Fruit fly (Drosophila melanogaster) Kc167 (cell line): ENCODE measurements around the gene CG34327.

Experiments
- Myc ChIP-seq: fragments of >200 bp; optimal IDR thresholded peaks from 2 replicates; lab custom pipeline; 2017; ENCODE audit warnings: missing external identifiers
- Sin3A ChIP-seq: fragments of >200 bp; optimal IDR thresholded peaks from 2 replicates; lab custom pipeline; 2018; ENCODE audit warnings: missing external identifiers
- h ChIP-seq: fragments of >200 bp; optimal IDR thresholded peaks from 3 replicates; lab custom pipeline; 2018; ENCODE audit warnings: missing external identifiers
- insv ChIP-seq: fragments of >200 bp; optimal IDR thresholded peaks from 3 replicates; lab custom pipeline; 2018; ENCODE audit warnings: missing external identifiers
- psq ChIP-seq: fragments of >200 bp; optimal IDR thresholded peaks from 2 replicates; lab custom pipeline; 2017; ENCODE audit warnings: missing external identifiers
- ttk ChIP-seq: sonication (Bioruptor generic); optimal IDR thresholded peaks from 2 replicates; lab custom pipeline; 2017; ENCODE audit warnings: missing external identifiers

Gene CG34327

dm6 chrX:17223715-17224114 lies at the start of gene CG34327:
Gene CG34327, minus strand, starts transcription at chrX:17223815.
- TF ChIP-seq h (lab: Kevin White, UChicago) (no peak), insv (lab: Kevin White, UChicago) (no peak), ttk (no peak), Myc (lab: Kevin White, UChicago) (no peak), psq (no peak), Sin3A (lab: Kevin White, UChicago) (no peak)

- no peak for TF ChIP-seq h (lab: Kevin White, UChicago)
These were observed 41.9 kb upstream of the CG34327 start for dm6 chrX:17265402-17266028.

- TF ChIP-seq Sin3A (lab: Kevin White, UChicago) (no peak), Myc (lab: Kevin White, UChicago) (no peak), insv (lab: Kevin White, UChicago) (no peak), h (lab: Kevin White, UChicago) (no peak), psq (no peak), ttk (no peak)
These were observed 38.4 kb upstream of the CG34327 start for dm6 chrX:17262049-17262448.

dm6 chrX:17255677-17256076 lies 32.1 kb upstream of the CG34327 start:
- TF ChIP-seq psq (no peak), Myc (lab: Kevin White, UChicago) (no peak), ttk (no peak), insv (lab: Kevin White, UChicago) (no peak), h (lab: Kevin White, UChicago) (no peak), Sin3A (lab: Kevin White, UChicago) (no peak)

dm6 chrX:17254094-17254493 lies 30.5 kb upstream of the CG34327 start:
- TF ChIP-seq ttk (no peak), Myc (lab: Kevin White, UChicago) (no peak), insv (lab: Kevin White, UChicago) (no peak)

dm6 chrX:17249326-17249725 lies 25.7 kb upstream of the CG34327 start, which contains the start of gene CG8675:
Gene CG8675, minus strand, starts transcription at chrX:17249502.
- TF ChIP-seq h (lab: Kevin White, UChicago) (no peak), ttk (no peak), insv (lab: Kevin White, UChicago) (no peak), Sin3A (lab: Kevin White, UChicago) (no peak), Myc (lab: Kevin White, UChicago) (no peak), psq (no peak)

- TF ChIP-seq ttk (no peak), Myc (lab: Kevin White, UChicago) (no peak), psq (no peak), insv (lab: Kevin White, UChicago) (no peak), Sin3A (lab: Kevin White, UChicago) (no peak), h (lab: Kevin White, UChicago) (no peak)
These were observed 23.3 kb upstream of the CG34327 start, which contains the start of gene CG42854 for dm6 chrX:17246916-17247315. Gene CG42854, minus strand, starts transcription at chrX:17247016.

dm6 chrX:17244854-17245253 lies 21.2 kb upstream of the CG34327 start, which contains the start of gene CG8915:
Gene CG8915, minus strand, starts transcription at chrX:17245001.
- TF ChIP-seq psq (no peak), h (lab: Kevin White, UChicago) (no peak), Myc (lab: Kevin White, UChicago) (no peak), insv (lab: Kevin White, UChicago) (no peak), Sin3A (lab: Kevin White, UChicago) (no peak), ttk (no peak)

- TF ChIP-seq ttk (no peak), insv (lab: Kevin White, UChicago) (no peak), Myc (lab: Kevin White, UChicago) (no peak), Sin3A (lab: Kevin White, UChicago) (no peak), psq (no peak), h (lab: Kevin White, UChicago) (no peak)
These were observed 13.8 kb upstream of the CG34327 start for dm6 chrX:17237421-17237820.

dm6 chrX:17236468-17236867 lies 12.9 kb upstream of the CG34327 start:
- no peak for TF ChIP-seq Sin3A (lab: Kevin White, UChicago)
- no peak for TF ChIP-seq insv (lab: Kevin White, UChicago)
- TF ChIP-seq h (lab: Kevin White, UChicago) = no peak
- no peak for TF ChIP-seq psq
- no peak for TF ChIP-seq ttk
- no peak for TF ChIP-seq Myc (lab: Kevin White, UChicago)

dm6 chrX:17232642-17233041 lies 9.0 kb upstream of the CG34327 start, which contains the start of gene f:
Gene f, plus strand, starts transcription at chrX:17232942.
- TF ChIP-seq ttk (no peak), psq (no peak), insv (lab: Kevin White, UChicago) (no peak), Sin3A (lab: Kevin White, UChicago) (no peak), h (lab: Kevin White, UChicago) (no peak), Myc (lab: Kevin White, UChicago) (no peak)

- TF ChIP-seq insv (lab: Kevin White, UChicago) (no peak), Myc (lab: Kevin White, UChicago) (no peak), h (lab: Kevin White, UChicago) (no peak), Sin3A (lab: Kevin White, UChicago) (no peak), psq (no peak), ttk (no peak)
These were observed 7.3 kb upstream of the CG34327 start, which contains the start of gene CG10597 for dm6 chrX:17230944-17231343. Gene CG10597, minus strand, starts transcription at chrX:17231044.
